Fruit fly (Drosophila melanogaster) whole organism, embryonic: ENCODE measurements around the gene CG14258.

Experiments used
- CG7839 ChIP-seq: fragments of 200-800 bp; sonication (Bioruptor generic); optimal IDR thresholded peaks from 3 replicates; lab custom pipeline; 2018; ENCODE audit warnings: missing biosample characterization, mild to moderate bottlenecking, missing genetic modification characterization, moderate library complexity
- maf-S ChIP-seq: fragments of 200-800 bp; sonication (Bioruptor generic); optimal IDR thresholded peaks from 2 replicates; lab custom pipeline; 2016; ENCODE audit warnings: missing biosample characterization, missing genetic modification characterization
- zfh2 ChIP-seq: fragments of 200-800 bp; sonication (Bioruptor generic); optimal IDR thresholded peaks from 2 replicates; lab custom pipeline; 2016; ENCODE audit warnings: missing biosample characterization, missing genetic modification characterization

- TF ChIP-seq maf-S (GFP tag; lab: Kevin White, UChicago) (no peak), CG7839 (tag; lab: Kevin White, UChicago) (no peak), zfh2 (GFP tag; lab: Kevin White, UChicago) (no peak)
Measured at dm6 chr3R:27069201-27069600, 23.7 kb upstream of the CG14258 start.
